Worm (Caenorhabditis elegans): ENCODE results near the gene B0554.5.

The B0554.5 gene

ce11 chrV:439183-439749 lies 15.0 kb downstream of the B0554.5 start:
- no peak for TF ChIP-seq hnd-1 (tag; optimal IDR thresholded peaks at IDR 0.05)
- TF ChIP-seq F13C5.2 (tag; optimal IDR thresholded peaks at IDR 0.05), result no peak
- TF ChIP-seq scrt-1 (GFP tag; IDR thresholded peaks at IDR 0.05), result no peak
- no peak for TF ChIP-seq ceh-13 (GFP tag; optimal IDR thresholded peaks at IDR 0.05)
- TF ChIP-seq pes-1 (GFP tag; IDR thresholded peaks at IDR 0.05), result no peak
- no peak for TF ChIP-seq B0310.2 (tag; optimal IDR thresholded peaks at IDR 0.05)
- TF ChIP-seq hmbx-1 (tag; optimal IDR thresholded peaks at IDR 0.05), result no peak
- no peak for TF ChIP-seq ets-7 (tag; optimal IDR thresholded peaks at IDR 0.05)
- no peak for TF ChIP-seq tra-4 (tag; optimal IDR thresholded peaks at IDR 0.05)
- TF ChIP-seq ama-1 (optimal IDR thresholded peaks at IDR 0.05), result no peak
- TF ChIP-seq ceh-36 (tag; optimal IDR thresholded peaks at IDR 0.05), result no peak
- TF ChIP-seq tbx-11 (GFP tag; IDR thresholded peaks at IDR 0.05), result no peak
- no peak for TF ChIP-seq aly-1 (tag; optimal IDR thresholded peaks at IDR 0.05)
- no peak for TF ChIP-seq flt-1 (GFP tag; IDR thresholded peaks at IDR 0.05)

ce11 chrV:440923-441322 lies 16.7 kb downstream of the B0554.5 start, which contains the start of gene B0554.7:
TSS of gene B0554.7 (minus strand) at chrV:441023.
- TF ChIP-seq pes-1 (GFP tag; IDR thresholded peaks at IDR 0.05) (no peak), ama-1 (optimal IDR thresholded peaks at IDR 0.05) (no peak), flt-1 (GFP tag; IDR thresholded peaks at IDR 0.05) (no peak), hnd-1 (tag; optimal IDR thresholded peaks at IDR 0.05) (no peak), F13C5.2 (tag; optimal IDR thresholded peaks at IDR 0.05) (no peak), hmbx-1 (tag; optimal IDR thresholded peaks at IDR 0.05) (no peak), ceh-13 (GFP tag; optimal IDR thresholded peaks at IDR 0.05) (no peak), tra-4 (tag; optimal IDR thresholded peaks at IDR 0.05) (no peak), B0310.2 (tag; optimal IDR thresholded peaks at IDR 0.05) (no peak), tbx-37 (GFP tag; conservative IDR thresholded peaks at IDR 0.05) (no peak), sea-1 (GFP tag; conservative IDR thresholded peaks at IDR 0.05) (no peak), hmg-4 (GFP tag; optimal IDR thresholded peaks at IDR 0.05) (no peak), ceh-36 (tag; optimal IDR thresholded peaks at IDR 0.05) (no peak), ets-7 (tag; optimal IDR thresholded peaks at IDR 0.05) (no peak)

ce11 chrV:443193-443592 lies 19.0 kb downstream of the B0554.5 start, which contains the start of gene srh-33:
TSS of gene srh-33 (minus strand) at chrV:443293.
- TF ChIP-seq aly-1 (tag; optimal IDR thresholded peaks at IDR 0.05) (no peak), tra-4 (tag; optimal IDR thresholded peaks at IDR 0.05) (no peak), hmbx-1 (tag; optimal IDR thresholded peaks at IDR 0.05) (no peak), ets-7 (tag; optimal IDR thresholded peaks at IDR 0.05) (no peak), hmg-4 (GFP tag; optimal IDR thresholded peaks at IDR 0.05) (no peak), pes-1 (GFP tag; IDR thresholded peaks at IDR 0.05) (no peak), scrt-1 (GFP tag; IDR thresholded peaks at IDR 0.05) (no peak), B0310.2 (tag; optimal IDR thresholded peaks at IDR 0.05) (no peak), tbx-37 (GFP tag; conservative IDR thresholded peaks at IDR 0.05) (no peak)

- no peak for TF ChIP-seq ceh-36 (tag; optimal IDR thresholded peaks at IDR 0.05)
- no peak for TF ChIP-seq hmg-4 (GFP tag; optimal IDR thresholded peaks at IDR 0.05)
- TF ChIP-seq tbx-11 (GFP tag; IDR thresholded peaks at IDR 0.05), result no peak
- no peak for TF ChIP-seq sea-1 (GFP tag; conservative IDR thresholded peaks at IDR 0.05)
- no peak for TF ChIP-seq hmbx-1 (tag; optimal IDR thresholded peaks at IDR 0.05)
- no peak for TF ChIP-seq aly-1 (tag; optimal IDR thresholded peaks at IDR 0.05)
- no peak for TF ChIP-seq hnd-1 (tag; optimal IDR thresholded peaks at IDR 0.05)
- TF ChIP-seq tbx-37 (GFP tag; conservative IDR thresholded peaks at IDR 0.05), result no peak
- no peak for TF ChIP-seq flt-1 (GFP tag; IDR thresholded peaks at IDR 0.05)
- TF ChIP-seq B0310.2 (tag; optimal IDR thresholded peaks at IDR 0.05), result no peak
- no peak for TF ChIP-seq tra-4 (tag; optimal IDR thresholded peaks at IDR 0.05)
Measured at ce11 chrV:446574-446973, 22.3 kb downstream of the B0554.5 start, which contains the start of gene srh-34. TSS of gene srh-34 (minus strand) at chrV:446674.

- TF ChIP-seq hmg-4 (GFP tag; optimal IDR thresholded peaks at IDR 0.05), result peak; percentile 23
- no peak for TF ChIP-seq B0310.2 (tag; optimal IDR thresholded peaks at IDR 0.05)
- TF ChIP-seq ama-1 (optimal IDR thresholded peaks at IDR 0.05), result no peak
- TF ChIP-seq F13C5.2 (tag; optimal IDR thresholded peaks at IDR 0.05), result no peak
- no peak for TF ChIP-seq tbx-11 (GFP tag; IDR thresholded peaks at IDR 0.05)
- TF ChIP-seq flt-1 (GFP tag; IDR thresholded peaks at IDR 0.05), result no peak
Measured at ce11 chrV:446988-447387, 22.7 kb downstream of the B0554.5 start.

ce11 chrV:449130-449529 lies 24.9 kb downstream of the B0554.5 start, which contains the start of gene srh-35:
TSS of gene srh-35 (minus strand) at chrV:449230.
- TF ChIP-seq hmg-4 (GFP tag; optimal IDR thresholded peaks at IDR 0.05), result no peak
- TF ChIP-seq aly-1 (tag; optimal IDR thresholded peaks at IDR 0.05), result no peak

ce11 chrV:449685-450084 lies 25.4 kb downstream of the B0554.5 start, which contains the start of gene M02H5.8:
TSS of gene M02H5.8 (plus strand) at chrV:449981.
- TF ChIP-seq aly-1 (tag; optimal IDR thresholded peaks at IDR 0.05) (no peak), tbx-37 (GFP tag; conservative IDR thresholded peaks at IDR 0.05) (no peak), B0310.2 (tag; optimal IDR thresholded peaks at IDR 0.05) (no peak), ama-1 (optimal IDR thresholded peaks at IDR 0.05) (no peak), ceh-13 (GFP tag; optimal IDR thresholded peaks at IDR 0.05) (no peak), ceh-36 (tag; optimal IDR thresholded peaks at IDR 0.05) (no peak), tbx-11 (GFP tag; IDR thresholded peaks at IDR 0.05) (no peak), ets-7 (tag; optimal IDR thresholded peaks at IDR 0.05) (no peak), pes-1 (GFP tag; IDR thresholded peaks at IDR 0.05) (no peak), hmg-4 (GFP tag; optimal IDR thresholded peaks at IDR 0.05) (no peak), F13C5.2 (tag; optimal IDR thresholded peaks at IDR 0.05) (no peak)

Data from whole organism, early embryonic.